Worm (Caenorhabditis elegans) whole organism, L4 larva: Measurements from ENCODE around the gene ifo-1.

Experiments used
- F10B5.3 ChIP-seq: sonication (generic microtip); optimal IDR thresholded peaks from 2 replicates; lab custom pipeline; 2016; ENCODE audit warnings: mild to moderate bottlenecking, missing genetic modification characterization, missing compliant biosample characterization
- F26F4.8 ChIP-seq: fragments of 200-800 bp; sonication (Bioruptor generic); conservative IDR thresholded peaks from 2 replicates; pipeline ENCODE4 v1.3.6; 2022; ENCODE audit warnings: missing genetic modification characterization, missing compliant biosample characterization
- F37D6.2 ChIP-seq: sonication (generic microtip); optimal IDR thresholded peaks from 2 replicates; lab custom pipeline; 2016; ENCODE audit warnings: mild to moderate bottlenecking, missing genetic modification characterization, missing compliant biosample characterization
- F49E8.2 ChIP-seq: sonication (generic microtip); optimal IDR thresholded peaks from 2 replicates; lab custom pipeline; 2016; ENCODE audit warnings: missing compliant biosample characterization, mild to moderate bottlenecking, missing genetic modification characterization, borderline replicate concordance
- R02D3.7 ChIP-seq: fragments of 150-350 bp; sonication (generic microtip); optimal IDR thresholded peaks from 3 replicates; lab custom pipeline; 2014; ENCODE audit warnings: missing biosample characterization, missing genetic modification characterization
- T20F7.1 ChIP-seq: fragments of 200-800 bp; sonication (Bioruptor generic); optimal IDR thresholded peaks from 2 replicates; lab custom pipeline; 2018; ENCODE audit warnings: mild to moderate bottlenecking, missing genetic modification characterization, missing compliant biosample characterization
- Y105C5A.15 ChIP-seq: fragments of 200-800 bp; sonication (Bioruptor generic); IDR thresholded peaks from 2 replicates; pipeline ENCODE4 v1.3.6; 2022; ENCODE audit warnings: missing genetic modification characterization, missing compliant biosample characterization
- ZK546.5 ChIP-seq, 2 experiments: sonication (generic microtip); optimal IDR thresholded peaks; 2 replicates each; lab custom pipeline; 2017; ENCODE audit warnings: missing biosample characterization in 2 of 2, missing genetic modification characterization in 2 of 2
- aly-2 ChIP-seq: sonication (generic microtip); optimal IDR thresholded peaks from 2 replicates; lab custom pipeline; 2018; ENCODE audit warnings: missing biosample characterization, missing genetic modification characterization
- arid-1 ChIP-seq: fragments of 200-800 bp; sonication (Bioruptor generic); conservative IDR thresholded peaks from 2 replicates; pipeline ENCODE4 v1.3.6; 2022; ENCODE audit warnings: missing genetic modification reagents, missing genetic modification characterization, missing compliant biosample characterization
- attf-4 ChIP-seq: sonication (generic microtip); optimal IDR thresholded peaks from 3 replicates; lab custom pipeline; 2017; ENCODE audit warnings: missing biosample characterization, missing genetic modification characterization
- ceh-44 ChIP-seq: fragments of 200-800 bp; sonication (Bioruptor generic); IDR thresholded peaks from 2 replicates; pipeline ENCODE4 v1.3.6; 2022; ENCODE audit warnings: missing genetic modification reagents, missing genetic modification characterization, missing compliant biosample characterization
- ces-1 ChIP-seq: fragments of 150-350 bp; sonication (generic microtip); optimal IDR thresholded peaks from 4 replicates; lab custom pipeline; 2014; ENCODE audit warnings: missing biosample characterization, missing genetic modification reagents, missing genetic modification characterization
- daf-12 ChIP-seq: fragments of 150-350 bp; optimal IDR thresholded peaks from 2 replicates; lab custom pipeline; 2014; ENCODE audit warnings: missing biosample characterization, missing genetic modification reagents, missing genetic modification characterization
- daf-19 ChIP-seq: fragments of 200-800 bp; sonication (Bioruptor generic); conservative IDR thresholded peaks from 2 replicates; pipeline ENCODE4 v1.3.6; 2022; ENCODE audit warnings: missing genetic modification characterization, missing compliant biosample characterization
- daf-8 ChIP-seq: fragments of 200-800 bp; sonication (Bioruptor generic); IDR thresholded peaks from 2 replicates; pipeline ENCODE4 v1.3.6; 2022; ENCODE audit warnings: missing genetic modification characterization, missing compliant biosample characterization
- dmd-6 ChIP-seq: fragments of 200-800 bp; sonication (Bioruptor generic); IDR thresholded peaks from 2 replicates; pipeline ENCODE4 v1.3.6; 2022; ENCODE audit warnings: missing genetic modification reagents, missing genetic modification characterization, missing compliant biosample characterization
- dmd-8 ChIP-seq: fragments of 200-800 bp; sonication (Bioruptor generic); IDR thresholded peaks from 2 replicates; pipeline ENCODE4 v1.3.6; 2022; ENCODE audit warnings: missing genetic modification characterization, missing compliant biosample characterization
- dmd-9 ChIP-seq: fragments of 200-800 bp; sonication (Bioruptor generic); IDR thresholded peaks from 2 replicates; pipeline ENCODE4 v1.3.6; 2022; ENCODE audit warnings: missing genetic modification reagents, missing genetic modification characterization, missing compliant biosample characterization
- dve-1 ChIP-seq: sonication (generic microtip); optimal IDR thresholded peaks from 2 replicates; lab custom pipeline; 2017; ENCODE audit warnings: antibody characterized with exemption, mild to moderate bottlenecking, missing genetic modification characterization, missing compliant biosample characterization; ENCODE audit not compliant: insufficient read depth
- egl-27 ChIP-seq: sonication (generic microtip); optimal IDR thresholded peaks from 3 replicates; lab custom pipeline; 2017; ENCODE audit warnings: missing biosample characterization, missing genetic modification reagents, missing genetic modification characterization
- fkh-10 ChIP-seq: fragments of 150-350 bp; optimal IDR thresholded peaks from 2 replicates; lab custom pipeline; 2014; ENCODE audit warnings: missing biosample characterization, missing genetic modification reagents, missing genetic modification characterization
- gei-8 ChIP-seq: fragments of 200-800 bp; sonication (Bioruptor generic); optimal IDR thresholded peaks from 2 replicates; lab custom pipeline; 2018; ENCODE audit warnings: mild to moderate bottlenecking, missing genetic modification characterization, missing compliant biosample characterization
- hmg-1.1 ChIP-seq: fragments of 200-800 bp; sonication (Bioruptor generic); IDR thresholded peaks from 2 replicates; pipeline ENCODE4 v1.3.6; 2022; ENCODE audit warnings: missing genetic modification reagents, missing genetic modification characterization, missing compliant biosample characterization
- lim-7 ChIP-seq: fragments of 200-800 bp; sonication (Bioruptor generic); IDR thresholded peaks from 2 replicates; pipeline ENCODE4 v1.3.6; 2022; ENCODE audit warnings: missing genetic modification characterization, missing compliant biosample characterization
- lin-13 ChIP-seq: fragments of 150-350 bp; optimal IDR thresholded peaks from 2 replicates; lab custom pipeline; 2014; ENCODE audit warnings: missing biosample characterization, missing genetic modification reagents, missing genetic modification characterization
- lin-15B ChIP-seq: fragments of 150-350 bp; sonication (generic microtip); optimal IDR thresholded peaks from 3 replicates; lab custom pipeline; 2014; ENCODE audit warnings: missing biosample characterization, missing genetic modification characterization
- lin-39 ChIP-seq: fragments of 150-350 bp; optimal IDR thresholded peaks from 2 replicates; lab custom pipeline; 2014; ENCODE audit warnings: missing biosample characterization, missing genetic modification reagents, missing genetic modification characterization
- madf-9 ChIP-seq: fragments of 200-800 bp; sonication (Bioruptor generic); conservative IDR thresholded peaks from 2 replicates; pipeline ENCODE4 v1.3.6; 2022; ENCODE audit warnings: missing genetic modification reagents, missing genetic modification characterization, missing compliant biosample characterization
- mdt-29 ChIP-seq: fragments of 200-800 bp; sonication (Bioruptor generic); IDR thresholded peaks from 2 replicates; pipeline ENCODE4 v1.3.6; 2022; ENCODE audit warnings: missing genetic modification reagents, missing genetic modification characterization, missing compliant biosample characterization
- mep-1 ChIP-seq: fragments of 150-350 bp; sonication (generic microtip); optimal IDR thresholded peaks from 3 replicates; lab custom pipeline; 2014; ENCODE audit warnings: missing biosample characterization, missing genetic modification characterization
- mes-2 ChIP-seq: sonication (generic microtip); optimal IDR thresholded peaks from 2 replicates; lab custom pipeline; 2016; ENCODE audit warnings: missing genotype, mild to moderate bottlenecking, missing genetic modification characterization, missing compliant biosample characterization; ENCODE audit not compliant: poor library complexity, severe bottlenecking
- nhr-10 ChIP-seq: fragments of 150-350 bp; optimal IDR thresholded peaks from 2 replicates; lab custom pipeline; 2014; ENCODE audit warnings: missing biosample characterization, missing genetic modification characterization
- nhr-102 ChIP-seq: sonication (generic microtip); optimal IDR thresholded peaks from 2 replicates; lab custom pipeline; 2016; ENCODE audit warnings: mild to moderate bottlenecking, missing genetic modification characterization, moderate library complexity, missing compliant biosample characterization
- nhr-111 ChIP-seq: fragments of 200-800 bp; sonication (Bioruptor generic); optimal IDR thresholded peaks from 2 replicates; lab custom pipeline; 2018; ENCODE audit warnings: mild to moderate bottlenecking, missing genetic modification characterization, missing compliant biosample characterization
- nhr-28 ChIP-seq: fragments of 150-350 bp; optimal IDR thresholded peaks from 2 replicates; lab custom pipeline; 2014; ENCODE audit warnings: missing biosample characterization, missing genetic modification characterization
- nhr-41 ChIP-seq: fragments of 200-800 bp; sonication (Bioruptor generic); IDR thresholded peaks from 2 replicates; pipeline ENCODE4 v1.3.6; 2022; ENCODE audit warnings: missing genetic modification reagents, missing genetic modification characterization, missing compliant biosample characterization
- nhr-42 ChIP-seq: fragments of 200-800 bp; sonication (Bioruptor generic); IDR thresholded peaks from 2 replicates; pipeline ENCODE4 v1.3.6; 2022; ENCODE audit warnings: missing genetic modification characterization, missing compliant biosample characterization
- nhr-76 ChIP-seq: fragments of 150-350 bp; optimal IDR thresholded peaks from 2 replicates; lab custom pipeline; 2014; ENCODE audit warnings: missing biosample characterization, missing genetic modification characterization
- pha-4 ChIP-seq, 2 experiments: fragments of 150-350 bp in 1 of 2; fragments of 200-800 bp in 1 of 2; sonication (Bioruptor generic) in 1 of 2; IDR thresholded peaks in 1 of 2; optimal IDR thresholded peaks in 1 of 2; 2 replicates each; pipeline versions ENCODE4 v1.3.6 to Lab custom; 2014 to 2022; ENCODE audit warnings: missing genetic modification characterization in 2 of 2, missing genetic modification reagents in 2 of 2, missing biosample characterization in 1 of 2, missing compliant biosample characterization in 1 of 2
- rbr-2 ChIP-seq: sonication (generic microtip); optimal IDR thresholded peaks from 2 replicates; lab custom pipeline; 2016; ENCODE audit warnings: missing genotype, missing genetic modification characterization, missing compliant biosample characterization
- sdz-12 ChIP-seq: fragments of 200-800 bp; sonication (Bioruptor generic); optimal IDR thresholded peaks from 2 replicates; lab custom pipeline; 2018; ENCODE audit warnings: mild to moderate bottlenecking, missing genetic modification characterization, missing compliant biosample characterization
- set-16 ChIP-seq: fragments of 200-800 bp; sonication (Bioruptor generic); IDR thresholded peaks from 2 replicates; pipeline ENCODE4 v1.3.6; 2022; ENCODE audit warnings: missing genetic modification reagents, missing genetic modification characterization, missing compliant biosample characterization
- skn-1 ChIP-seq: fragments of 150-350 bp; optimal IDR thresholded peaks from 2 replicates; lab custom pipeline; 2014; ENCODE audit warnings: missing biosample characterization, missing genetic modification characterization
- spr-3 ChIP-seq: fragments of 200-800 bp; sonication (Bioruptor generic); optimal IDR thresholded peaks from 2 replicates; lab custom pipeline; 2018; ENCODE audit warnings: mild to moderate bottlenecking, missing genetic modification characterization, missing compliant biosample characterization
- unc-62 ChIP-seq, 3 experiments: fragments of 150-350 bp in 1 of 3; sonication (generic microtip); optimal IDR thresholded peaks in 2 of 3; peaks in 1 of 3; 1 replicate in 1 of 3; 2 replicates in 2 of 3; lab custom pipeline; 2014 to 2017; ENCODE audit warnings: missing biosample characterization in 3 of 3, missing genetic modification characterization in 3 of 3, missing genetic modification reagents in 3 of 3, missing genotype in 1 of 3
- vab-7 ChIP-seq: fragments of 200-800 bp; sonication (Bioruptor generic); IDR thresholded peaks from 2 replicates; pipeline ENCODE4 v1.3.6; 2022; ENCODE audit warnings: missing genetic modification reagents, missing genetic modification characterization, missing compliant biosample characterization
- zfp-2 ChIP-seq: sonication (generic microtip); optimal IDR thresholded peaks from 2 replicates; lab custom pipeline; 2016; ENCODE audit warnings: mild to moderate bottlenecking, missing genetic modification characterization, missing compliant biosample characterization
- ztf-11 ChIP-seq: fragments of 150-350 bp; optimal IDR thresholded peaks from 2 replicates; lab custom pipeline; 2014; ENCODE audit warnings: missing biosample characterization, missing genetic modification characterization
- ztf-7 ChIP-seq: fragments of 150-350 bp; optimal IDR thresholded peaks from 2 replicates; lab custom pipeline; 2014; ENCODE audit warnings: missing biosample characterization, missing genetic modification characterization

ifo-1 gene

ce11 chrIV:7316613-7317153 lies 9.8 kb downstream of the ifo-1 start, which contains the start of gene F42C5.9 (continued):
- TF ChIP-seq F26F4.8 (GFP tag; lab: Robert Waterston, UW) (no peak), F10B5.3 (tag; lab: Kevin White, UChicago) (no peak), mdt-29 (GFP tag; lab: Robert Waterston, UW) (peak; percentile 20; the same call in 1 of the 2 replicates), spr-3 (GFP tag; lab: Kevin White, UChicago) (no peak), daf-19 (GFP tag; lab: Robert Waterston, UW) (0 out of 2 replicates have a peak, but pooled peaks have one; percentile 20), ZK546.5 (tag; optimal IDR thresholded peaks at IDR 0.05; lab: Kevin White, UChicago) (no peak), lin-39 (tag; lab: Kevin White, UChicago) (no peak), nhr-28 (tag; lab: Kevin White, UChicago) (no peak), daf-12 (tag; lab: Kevin White, UChicago) (no peak), madf-9 (GFP tag; lab: Robert Waterston, UW) (no peak), hmg-1.1 (GFP tag; lab: Robert Waterston, UW) (no peak), T20F7.1 (GFP tag; lab: Kevin White, UChicago) (no peak), Y105C5A.15 (no peak), nhr-102 (tag; lab: Kevin White, UChicago) (peak; percentile 44), R02D3.7 (tag; lab: Kevin White, UChicago) (no peak), unc-62 (GFP tag; optimal IDR thresholded peaks at IDR 0.05 in 1 of 2; lab: Kevin White, UChicago) (peak in 1 of 2 experiments; percentile 76), unc-62 (tag; optimal IDR thresholded peaks at IDR 0.05; lab: Kevin White, UChicago) (no peak), arid-1 (GFP tag; lab: Robert Waterston, UW) (0 out of 2 replicates have a peak, but pooled peaks have one; percentile 36), lin-15B (tag; lab: Kevin White, UChicago) (no peak), nhr-76 (tag; lab: Kevin White, UChicago) (no peak), pha-4 (GFP tag; IDR thresholded peaks at IDR 0.05; lab: Robert Waterston, UW) (no peak), pha-4 (tag; optimal IDR thresholded peaks at IDR 0.05; lab: Kevin White, UChicago) (no peak), nhr-111 (no peak), F49E8.2 (tag; lab: Kevin White, UChicago) (peak; percentile 78), aly-2 (tag; lab: Kevin White, UChicago) (peak; percentile 50), dve-1 (peak; percentile 35), mes-2 (peak; percentile 36), ces-1 (no peak), dmd-6 (GFP tag; lab: Robert Waterston, UW) (peak; percentile 22; the same call in 1 of the 2 replicates), nhr-10 (tag; lab: Kevin White, UChicago) (no peak), fkh-10 (GFP tag; lab: Kevin White, UChicago) (no peak), dmd-9 (0 out of 2 replicates have a peak, but pooled peaks have one; percentile 33), ztf-7 (tag; lab: Kevin White, UChicago) (no peak), rbr-2 (tag; lab: Kevin White, UChicago) (no peak), lin-13 (peak; percentile 35), skn-1 (tag; lab: Kevin White, UChicago) (no peak), dmd-8 (GFP tag; lab: Robert Waterston, UW) (no peak), nhr-41 (GFP tag; lab: Robert Waterston, UW) (no peak), set-16 (GFP tag; lab: Robert Waterston, UW) (no peak), nhr-42 (GFP tag; lab: Robert Waterston, UW) (no peak), lim-7 (GFP tag; lab: Robert Waterston, UW) (no peak), vab-7 (GFP tag; lab: Robert Waterston, UW) (no peak), daf-8 (GFP tag; lab: Robert Waterston, UW) (no peak), ceh-44 (GFP tag; lab: Robert Waterston, UW) (0 out of 2 replicates have a peak, but pooled peaks have one; percentile 70), egl-27 (no peak), sdz-12 (GFP tag; lab: Kevin White, UChicago) (no peak), attf-4 (no peak), gei-8 (GFP tag; lab: Kevin White, UChicago) (no peak), mep-1 (tag; lab: Kevin White, UChicago) (no peak), zfp-2 (tag; lab: Kevin White, UChicago) (no peak), F37D6.2 (tag; lab: Kevin White, UChicago) (no peak), ztf-11 (no peak)
